Worm (Caenorhabditis elegans) whole organism, L4/young adult: ENCODE measurements around the gene srw-10.

Experiments used
- W03F9.2 ChIP-seq: fragments of 150-350 bp; optimal IDR thresholded peaks from 2 replicates; lab custom pipeline; 2014; ENCODE audit warnings: missing biosample characterization, missing genetic modification characterization
- him-1 ChIP-seq: sonication (generic microtip); optimal IDR thresholded peaks from 2 replicates; lab custom pipeline; 2016; ENCODE audit warnings: missing genotype, missing genetic modification reagents, missing genetic modification characterization, missing compliant biosample characterization

- TF ChIP-seq him-1 (tag; lab: Kevin White, UChicago): no peak
- no peak for TF ChIP-seq W03F9.2
Measured at ce11 chrIII:12746369-12746855, 8.7 kb upstream of the srw-10 start, which contains the start of gene Y111B2A.21.
